Worm (Caenorhabditis elegans): ENCODE measurements around the gene K11E4.1.

The K11E4.1 gene

DNA sequence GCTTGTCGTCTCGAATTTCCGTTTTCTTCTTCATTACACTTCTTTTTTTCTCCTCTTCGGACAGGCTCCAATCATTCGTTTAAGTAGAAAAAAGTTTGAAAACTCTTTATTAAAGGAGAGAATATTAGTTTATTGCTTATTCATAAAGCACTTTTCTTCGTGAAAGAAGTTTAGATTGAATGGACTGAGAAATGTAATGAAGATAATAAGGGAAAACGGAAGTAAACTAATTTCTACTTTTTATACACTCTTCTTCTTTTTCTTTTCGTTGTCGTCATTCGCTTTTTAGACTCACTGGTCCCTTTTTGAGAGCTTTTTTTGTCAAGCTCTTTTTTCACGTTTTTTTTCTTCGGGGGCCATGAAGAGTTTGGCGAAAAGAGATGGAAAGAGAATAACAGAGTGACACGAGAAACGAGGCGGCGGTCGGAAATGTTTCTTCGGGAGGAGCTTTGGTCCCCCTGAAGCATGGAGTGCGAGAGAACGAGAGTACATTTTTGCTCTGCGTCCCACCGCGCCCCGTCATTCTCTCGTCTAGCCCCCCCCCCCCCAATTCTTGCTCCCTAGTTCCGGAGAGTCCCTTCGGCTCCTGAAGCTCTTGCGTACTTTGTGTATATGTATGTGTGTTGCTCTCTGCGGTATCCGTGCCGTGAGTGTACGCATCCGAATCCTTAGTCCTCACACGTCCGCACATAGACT is 25.3 kb downstream of the K11E4.1 start (continued):
- peak; percentile 37 for TF ChIP-seq zag-1 (tag; optimal IDR thresholded peaks at IDR 0.05)
- TF ChIP-seq egl-27 (tag; optimal IDR thresholded peaks at IDR 0.05), result no peak
- peak; percentile 9 for TF ChIP-seq nhr-129 (tag; optimal IDR thresholded peaks at IDR 0.05)
- no peak for TF ChIP-seq snpc-4 (tag; optimal IDR thresholded peaks at IDR 0.05)
- no peak for TF ChIP-seq crh-2 (tag; optimal IDR thresholded peaks at IDR 0.05)
- TF ChIP-seq lin-13 (GFP tag; optimal IDR thresholded peaks at IDR 0.05), result peak; percentile 12
- TF ChIP-seq mab-5 (tag; optimal IDR thresholded peaks at IDR 0.05), result no peak
- TF ChIP-seq nhr-12 (tag; optimal IDR thresholded peaks at IDR 0.05), result no peak
- TF ChIP-seq nhr-11 (tag; optimal IDR thresholded peaks at IDR 0.05), result no peak
- no peak for TF ChIP-seq mbf-1 (tag; optimal IDR thresholded peaks at IDR 0.05)
- peak; percentile 83 for TF ChIP-seq Y55F3AM.14 (GFP tag; optimal IDR thresholded peaks at IDR 0.05)
- peak in 1 of 2 experiments; percentile 55 for TF ChIP-seq lsy-2 (tag; optimal IDR thresholded peaks at IDR 0.05)
- TF ChIP-seq sma-3 (GFP tag; optimal IDR thresholded peaks at IDR 0.05), result no peak
- TF ChIP-seq elt-1 (tag; optimal IDR thresholded peaks at IDR 0.05), result no peak
- TF ChIP-seq mdl-1 (tag; optimal IDR thresholded peaks at IDR 0.05), result peak; percentile 53 to 82
- no peak for TF ChIP-seq lin-39 (tag; optimal IDR thresholded peaks at IDR 0.05)
- TF ChIP-seq nhr-6 (tag; optimal IDR thresholded peaks at IDR 0.05), result no peak
- TF ChIP-seq nhr-237 (tag; optimal IDR thresholded peaks at IDR 0.05), result no peak
- no peak for TF ChIP-seq nhr-77 (tag; optimal IDR thresholded peaks at IDR 0.05)
- TF ChIP-seq C34F6.9 (tag; optimal IDR thresholded peaks at IDR 0.05), result peak; percentile 71
- no peak for TF ChIP-seq nhr-23 (tag; optimal IDR thresholded peaks at IDR 0.05)
- TF ChIP-seq ceh-82 (tag; optimal IDR thresholded peaks at IDR 0.05), result no peak
- TF ChIP-seq dmd-4 (tag; optimal IDR thresholded peaks at IDR 0.05), result no peak

ce11 chrX:13743371-13743770 is 29.4 kb downstream of the K11E4.1 start:
- TF ChIP-seq ztf-1 (GFP tag; conservative IDR thresholded peaks at IDR 0.05), result no peak
- peak; percentile 38 for TF ChIP-seq F13H6.1 (tag; optimal IDR thresholded peaks at IDR 0.05)
- peak; percentile 36 for TF ChIP-seq nhr-129 (tag; optimal IDR thresholded peaks at IDR 0.05)
- TF ChIP-seq egl-27 (tag; optimal IDR thresholded peaks at IDR 0.05), result no peak

DNA sequence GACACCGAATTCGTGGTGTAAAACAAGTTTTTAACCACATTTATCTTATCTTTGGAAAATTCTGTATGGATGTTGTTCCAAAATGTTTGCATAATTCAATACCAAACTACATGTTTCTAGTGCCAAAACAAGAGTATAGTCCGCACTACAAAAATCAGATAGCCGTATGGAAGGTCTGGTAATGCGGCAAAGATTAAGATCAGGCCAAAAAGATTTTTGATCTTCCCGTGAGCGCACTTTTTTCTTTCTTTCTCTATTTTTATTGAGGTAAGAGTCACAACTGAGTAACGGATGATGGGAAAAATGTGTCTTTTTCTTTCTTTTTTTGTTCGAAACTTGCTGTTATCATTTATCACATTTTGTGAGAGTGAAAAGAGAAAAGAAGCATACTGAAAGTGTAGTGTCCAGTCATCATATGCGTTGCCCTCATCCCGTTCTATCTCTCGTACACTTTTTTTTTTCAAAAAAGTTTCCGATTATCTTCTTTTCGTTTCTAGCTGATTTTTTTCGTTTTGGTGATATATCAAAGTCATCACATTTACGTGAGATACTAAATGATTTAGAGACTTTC is 30.7 kb downstream of the K11E4.1 start:
- TF ChIP-seq nhr-25 (tag; optimal IDR thresholded peaks at IDR 0.05) (peak; percentile 23), nhr-77 (tag; optimal IDR thresholded peaks at IDR 0.05) (no peak), unc-62 (GFP tag; optimal IDR thresholded peaks at IDR 0.05) (no peak), ceh-16 (tag; optimal IDR thresholded peaks at IDR 0.05) (no peak), unc-39 (tag; optimal IDR thresholded peaks at IDR 0.05) (no peak), ZK546.5 (tag; optimal IDR thresholded peaks at IDR 0.05) (no peak), unc-55 (GFP tag; optimal IDR thresholded peaks at IDR 0.05) (no peak), nhr-12 (tag; optimal IDR thresholded peaks at IDR 0.05) (no peak), lin-13 (GFP tag; optimal IDR thresholded peaks at IDR 0.05) (no peak), mab-5 (tag; optimal IDR thresholded peaks at IDR 0.05) (peak; percentile 9), skn-1 (tag; optimal IDR thresholded peaks at IDR 0.05) (no peak), elt-1 (tag; optimal IDR thresholded peaks at IDR 0.05) (peak; percentile 51), sma-9 (GFP tag; optimal IDR thresholded peaks at IDR 0.05) (peak; percentile 72), sma-9 (tag; optimal IDR thresholded peaks at IDR 0.05) (no peak), sem-4 (tag; optimal IDR thresholded peaks at IDR 0.05) (no peak), lin-11 (tag; optimal IDR thresholded peaks at IDR 0.05) (no peak), ztf-4 (tag; optimal IDR thresholded peaks at IDR 0.05) (no peak), nhr-10 (tag; optimal IDR thresholded peaks at IDR 0.05) (no peak), ztf-1 (GFP tag; conservative IDR thresholded peaks at IDR 0.05) (no peak), Y55F3AM.14 (GFP tag; optimal IDR thresholded peaks at IDR 0.05) (no peak), lsy-2 (tag; optimal IDR thresholded peaks at IDR 0.05) (peak in 1 of 2 experiments; percentile 14), ceh-82 (tag; optimal IDR thresholded peaks at IDR 0.05) (no peak), nhr-237 (tag; optimal IDR thresholded peaks at IDR 0.05) (no peak), dmd-4 (tag; optimal IDR thresholded peaks at IDR 0.05) (no peak), fos-1 (tag; optimal IDR thresholded peaks at IDR 0.05) (peak; percentile 78), ama-1 (optimal IDR thresholded peaks at IDR 0.05) (no peak), sma-3 (GFP tag; optimal IDR thresholded peaks at IDR 0.05) (peak; percentile 38), nhr-129 (tag; optimal IDR thresholded peaks at IDR 0.05) (peak; percentile 55), alr-1 (tag; optimal IDR thresholded peaks at IDR 0.05) (no peak), snpc-4 (tag; optimal IDR thresholded peaks at IDR 0.05) (no peak), nhr-6 (tag; optimal IDR thresholded peaks at IDR 0.05) (peak; percentile 7), aly-2 (tag; optimal IDR thresholded peaks at IDR 0.05) (no peak), R02D3.7 (tag; optimal IDR thresholded peaks at IDR 0.05) (no peak), gmeb-1 (tag; optimal IDR thresholded peaks at IDR 0.05) (peak; percentile 2), ztf-11 (tag; optimal IDR thresholded peaks at IDR 0.05) (no peak), mbf-1 (tag; optimal IDR thresholded peaks at IDR 0.05) (no peak), nhr-11 (tag; optimal IDR thresholded peaks at IDR 0.05) (no peak), peb-1 (tag; optimal IDR thresholded peaks at IDR 0.05) (no peak), mdl-1 (tag; optimal IDR thresholded peaks at IDR 0.05) (no peak), elt-3 (tag; optimal IDR thresholded peaks at IDR 0.05) (no peak), egl-27 (tag; optimal IDR thresholded peaks at IDR 0.05) (no peak)

Measured in whole organism, L2 larva.